Worm (Caenorhabditis elegans) whole organism, midembryonic: ENCODE measurements around the gene nhr-25.

ENCODE experiments used
- flt-1 ChIP-seq: fragments of 200-800 bp; sonication (Bioruptor generic); IDR thresholded peaks from 2 replicates; pipeline ENCODE4 v1.3.6; 2022; ENCODE audit warnings: missing genetic modification characterization, missing compliant biosample characterization
- klf-2 ChIP-seq: fragments of 200-800 bp; sonication (Bioruptor generic); conservative IDR thresholded peaks from 2 replicates; pipeline ENCODE4 v1.3.6; 2022; ENCODE audit warnings: missing genetic modification reagents, missing genetic modification characterization, missing compliant biosample characterization
- ref-1 ChIP-seq: fragments of 200-800 bp; sonication (Bioruptor generic); conservative IDR thresholded peaks from 2 replicates; pipeline ENCODE4 v1.3.6; 2022; ENCODE audit warnings: missing genetic modification reagents, missing genetic modification characterization, missing compliant biosample characterization
- tab-1 ChIP-seq: fragments of 200-800 bp; sonication (Bioruptor generic); IDR thresholded peaks from 2 replicates; pipeline ENCODE4 v1.3.6; 2022; ENCODE audit warnings: missing genetic modification characterization, missing compliant biosample characterization
- ztf-23 ChIP-seq: fragments of 200-800 bp; sonication (Bioruptor generic); IDR thresholded peaks from 2 replicates; pipeline ENCODE4 v1.3.6; 2022; ENCODE audit warnings: missing genetic modification reagents, missing genetic modification characterization, missing compliant biosample characterization
- ztf-29 ChIP-seq: fragments of 200-800 bp; sonication (Bioruptor generic); IDR thresholded peaks from 2 replicates; pipeline ENCODE4 v1.3.6; 2022; ENCODE audit warnings: missing genetic modification reagents, missing genetic modification characterization, missing compliant biosample characterization

- TF ChIP-seq ztf-23 (GFP tag; lab: Robert Waterston, UW), result no peak
- no peak for TF ChIP-seq tab-1 (GFP tag; lab: Robert Waterston, UW)
- no peak for TF ChIP-seq klf-2 (GFP tag; lab: Robert Waterston, UW)
- TF ChIP-seq ztf-29 (GFP tag; lab: Robert Waterston, UW), result no peak
- no peak for TF ChIP-seq ref-1 (GFP tag; lab: Robert Waterston, UW)
- no peak for TF ChIP-seq flt-1 (GFP tag; lab: Robert Waterston, UW)
These were observed 12.1 kb upstream of the nhr-25 start for ce11 chrX:12996161-12996560.
